Worm (Caenorhabditis elegans) whole organism, L2 larva: ENCODE results near the gene F41E7.7.

ENCODE experiments used
- R02D3.7 ChIP-seq: fragments of 150-350 bp; optimal IDR thresholded peaks from 2 replicates; lab custom pipeline; 2014; ENCODE audit warnings: missing biosample characterization, missing genetic modification characterization
- aly-2 ChIP-seq: fragments of 150-350 bp; optimal IDR thresholded peaks from 2 replicates; lab custom pipeline; 2014; ENCODE audit warnings: missing biosample characterization, missing genetic modification characterization
- ama-1 ChIP-seq: fragments of 150-350 bp; optimal IDR thresholded peaks from 2 replicates; lab custom pipeline; 2018; ENCODE audit warnings: inconsistent platforms
- egl-27 ChIP-seq: sonication (generic microtip); optimal IDR thresholded peaks from 3 replicates; lab custom pipeline; 2017; ENCODE audit warnings: missing biosample characterization, missing genetic modification reagents, missing genetic modification characterization
- elt-1 ChIP-seq: fragments of 150-350 bp; optimal IDR thresholded peaks from 2 replicates; lab custom pipeline; 2014; ENCODE audit warnings: missing biosample characterization, missing genetic modification characterization
- fos-1 ChIP-seq: fragments of 150-350 bp; optimal IDR thresholded peaks from 2 replicates; lab custom pipeline; 2014; ENCODE audit warnings: missing biosample characterization, missing genetic modification characterization
- lin-11 ChIP-seq: fragments of 150-350 bp; sonication (generic microtip); optimal IDR thresholded peaks from 2 replicates; lab custom pipeline; 2014; ENCODE audit warnings: missing biosample characterization, missing genetic modification characterization, inconsistent platforms, mixed read lengths
- lin-13 ChIP-seq: fragments of 150-350 bp; optimal IDR thresholded peaks from 2 replicates; lab custom pipeline; 2014; ENCODE audit warnings: missing biosample characterization, missing genetic modification reagents, missing genetic modification characterization
- mdl-1 ChIP-seq, 2 experiments: fragments of 150-350 bp in 1 of 2; sonication (generic microtip) in 1 of 2; optimal IDR thresholded peaks; 2 replicates each; lab custom pipeline; 2017; ENCODE audit warnings: missing biosample characterization in 2 of 2, missing genetic modification characterization in 2 of 2
- nhr-10 ChIP-seq: sonication (generic microtip); optimal IDR thresholded peaks from 2 replicates; lab custom pipeline; 2017; ENCODE audit warnings: missing biosample characterization, missing genetic modification characterization
- nhr-129 ChIP-seq: fragments of 150-350 bp; optimal IDR thresholded peaks from 2 replicates; lab custom pipeline; 2014; ENCODE audit warnings: missing biosample characterization, missing genetic modification characterization
- nhr-237 ChIP-seq: fragments of 150-350 bp; optimal IDR thresholded peaks from 2 replicates; lab custom pipeline; 2014; ENCODE audit warnings: missing biosample characterization, missing genetic modification characterization
- nhr-77 ChIP-seq: fragments of 150-350 bp; optimal IDR thresholded peaks from 2 replicates; lab custom pipeline; 2014; ENCODE audit warnings: missing biosample characterization, missing genetic modification characterization
- unc-62 ChIP-seq: fragments of 150-350 bp; optimal IDR thresholded peaks from 2 replicates; lab custom pipeline; 2014; ENCODE audit warnings: missing biosample characterization, missing genetic modification reagents, missing genetic modification characterization

DNA sequence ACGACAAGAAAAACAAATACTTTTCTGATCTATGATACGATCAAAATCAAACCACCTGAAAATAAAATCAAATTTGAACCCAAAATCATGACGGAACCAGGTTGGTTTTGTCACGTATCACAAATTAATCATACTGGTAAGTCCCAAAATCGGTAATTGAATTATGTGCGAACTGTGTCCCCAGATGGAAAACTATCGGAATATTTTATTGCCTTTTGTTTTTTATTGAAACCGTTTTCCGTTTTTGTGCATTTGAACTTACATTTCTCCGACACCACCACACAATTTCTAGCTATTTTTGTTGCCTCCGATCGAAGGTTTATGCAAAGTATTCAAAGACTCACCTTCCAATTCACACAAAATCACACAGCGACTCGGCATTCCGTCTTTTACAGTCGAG, 34.2 kb upstream of the F41E7.7 start, which contains the start of gene F41E7.2:
- TF ChIP-seq unc-62 (GFP tag; lab: Kevin White, UChicago): no peak
- TF ChIP-seq lin-11 (tag; lab: Kevin White, UChicago): no peak
- TF ChIP-seq mdl-1 (tag; optimal IDR thresholded peaks at IDR 0.05; lab: Kevin White, UChicago): no peak
- TF ChIP-seq aly-2 (tag; lab: Kevin White, UChicago): no peak
- no peak for TF ChIP-seq lin-13 (GFP tag; lab: Kevin White, UChicago)
- no peak for TF ChIP-seq R02D3.7 (tag; lab: Kevin White, UChicago)
- TF ChIP-seq nhr-237 (tag; lab: Kevin White, UChicago): no peak
- no peak for TF ChIP-seq nhr-129 (tag; lab: Kevin White, UChicago)
- TF ChIP-seq elt-1 (tag; lab: Kevin White, UChicago): no peak
- no peak for TF ChIP-seq ama-1
- TF ChIP-seq fos-1 (tag; lab: Kevin White, UChicago): no peak
- no peak for TF ChIP-seq nhr-10 (tag; lab: Kevin White, UChicago)
- TF ChIP-seq nhr-77: no peak
- TF ChIP-seq egl-27 (tag; lab: Kevin White, UChicago): no peak
